Fruit fly (Drosophila melanogaster) whole organism, embryonic: ENCODE results near the gene RpL36.

Source experiments
- Ada2b ChIP-seq: fragments of 200-800 bp; sonication (Bioruptor generic); IDR thresholded peaks from 2 replicates; pipeline ENCODE4 v1.3.6; 2022; ENCODE audit warnings: missing biosample characterization, missing genetic modification characterization
- Aef1 ChIP-seq: fragments of 200-800 bp; sonication (Bioruptor generic); IDR thresholded peaks from 3 replicates; pipeline ENCODE4 v1.3.6; 2022; ENCODE audit warnings: missing biosample characterization, missing genetic modification characterization
- Atf3 ChIP-seq: fragments of 200-800 bp; sonication (Bioruptor generic); optimal IDR thresholded peaks from 3 replicates; lab custom pipeline; 2016; ENCODE audit warnings: missing biosample characterization, missing genetic modification characterization
- Bteb2 ChIP-seq: fragments of 200-800 bp; sonication (Bioruptor generic); optimal IDR thresholded peaks from 2 replicates; lab custom pipeline; 2016; ENCODE audit warnings: missing biosample characterization, missing genetic modification characterization
- CG10321 ChIP-seq: fragments of 200-800 bp; sonication (Bioruptor generic); IDR thresholded peaks from 2 replicates; pipeline ENCODE4 v1.3.6; 2022; ENCODE audit warnings: missing biosample characterization, missing genetic modification characterization
- CG11093 ChIP-seq: fragments of 200-800 bp; sonication (Bioruptor generic); IDR thresholded peaks from 3 replicates; pipeline ENCODE4 v1.3.6; 2022; ENCODE audit warnings: missing biosample characterization, missing genetic modification characterization
- CG12299 ChIP-seq: fragments of 200-800 bp; sonication (Bioruptor generic); optimal IDR thresholded peaks from 2 replicates; lab custom pipeline; 2018; ENCODE audit warnings: missing biosample characterization, mild to moderate bottlenecking, missing genetic modification characterization
- CG13123 ChIP-seq: fragments of 200-800 bp; sonication (Bioruptor generic); optimal IDR thresholded peaks from 2 replicates; lab custom pipeline; 2016; ENCODE audit warnings: missing biosample characterization, missing genetic modification characterization
- CG14014 ChIP-seq: fragments of 200-800 bp; sonication (Bioruptor generic); IDR thresholded peaks from 2 replicates; pipeline ENCODE4 v1.3.6; 2022; ENCODE audit warnings: missing biosample characterization, missing genetic modification characterization
- CG14965 ChIP-seq: fragments of 200-800 bp; sonication (Bioruptor generic); optimal IDR thresholded peaks from 2 replicates; lab custom pipeline; 2016; ENCODE audit warnings: missing biosample characterization, missing genetic modification characterization, borderline replicate concordance
- CG1529 ChIP-seq: fragments of 200-800 bp; sonication (Bioruptor generic); optimal IDR thresholded peaks from 3 replicates; lab custom pipeline; 2018; ENCODE audit warnings: missing biosample characterization, missing genetic modification characterization
- CG17359 ChIP-seq: fragments of 200-800 bp; sonication (Bioruptor generic); optimal IDR thresholded peaks from 3 replicates; lab custom pipeline; 2018; ENCODE audit warnings: missing biosample characterization, mild to moderate bottlenecking, missing genetic modification characterization, moderate library complexity
- CG2875 ChIP-seq: fragments of 200-800 bp; sonication (Bioruptor generic); optimal IDR thresholded peaks from 2 replicates; lab custom pipeline; 2017; ENCODE audit warnings: missing biosample characterization, mild to moderate bottlenecking, missing genetic modification characterization, missing genetic modification reagents
- CG3995 ChIP-seq: fragments of 200-800 bp; sonication (Bioruptor generic); optimal IDR thresholded peaks from 3 replicates; lab custom pipeline; 2016; ENCODE audit warnings: missing biosample characterization, missing genetic modification characterization
- CG43689 ChIP-seq: fragments of 200-800 bp; sonication (Bioruptor generic); IDR thresholded peaks from 2 replicates; pipeline ENCODE4 v1.3.6; 2022; ENCODE audit warnings: missing biosample characterization, missing genetic modification characterization
- CG4730 ChIP-seq: fragments of 200-800 bp; sonication (Bioruptor generic); IDR thresholded peaks from 2 replicates; pipeline ENCODE4 v1.3.6; 2022; ENCODE audit warnings: missing biosample characterization, missing genetic modification characterization
- CG6654 ChIP-seq: fragments of 200-800 bp; sonication (Bioruptor generic); optimal IDR thresholded peaks from 2 replicates; lab custom pipeline; 2017; ENCODE audit warnings: missing biosample characterization, mild to moderate bottlenecking, missing genetic modification characterization
- CG7357 ChIP-seq: fragments of 200-800 bp; sonication (Bioruptor generic); IDR thresholded peaks from 3 replicates; pipeline ENCODE4 v1.3.6; 2022; ENCODE audit warnings: missing biosample characterization, missing genetic modification characterization
- CG8944 ChIP-seq: fragments of 200-800 bp; sonication (Bioruptor generic); optimal IDR thresholded peaks from 3 replicates; lab custom pipeline; 2016; ENCODE audit warnings: missing biosample characterization, missing genetic modification characterization
- CG9817 ChIP-seq: fragments of 200-800 bp; sonication (Bioruptor generic); optimal IDR thresholded peaks from 2 replicates; lab custom pipeline; 2018; ENCODE audit warnings: missing biosample characterization, mild to moderate bottlenecking, missing genetic modification characterization, moderate library complexity
- D19A ChIP-seq: fragments of 200-800 bp; optimal IDR thresholded peaks from 3 replicates; lab custom pipeline; 2019; ENCODE audit warnings: missing biosample characterization, mild to moderate bottlenecking, missing genetic modification characterization, moderate library complexity
- D19B ChIP-seq: fragments of 200-800 bp; sonication (Bioruptor generic); optimal IDR thresholded peaks from 2 replicates; lab custom pipeline; 2017; ENCODE audit warnings: missing biosample characterization, mild to moderate bottlenecking, missing genetic modification characterization
- Dbx ChIP-seq: fragments of 200-800 bp; sonication (Bioruptor generic); IDR thresholded peaks from 3 replicates; pipeline ENCODE4 v1.3.6; 2022; ENCODE audit warnings: missing biosample characterization, missing genetic modification characterization
- Dp ChIP-seq: fragments of 200-800 bp; sonication (Bioruptor generic); optimal IDR thresholded peaks from 2 replicates; lab custom pipeline; 2018; ENCODE audit warnings: missing biosample characterization, mild to moderate bottlenecking, missing genetic modification characterization, moderate library complexity
- Ets97D ChIP-seq: fragments of 200-800 bp; sonication (Bioruptor generic); optimal IDR thresholded peaks from 3 replicates; lab custom pipeline; 2016; ENCODE audit warnings: missing biosample characterization, missing genetic modification characterization
- Hr3 ChIP-seq: fragments of 200-800 bp; sonication (Bioruptor generic); optimal IDR thresholded peaks from 3 replicates; lab custom pipeline; 2016; ENCODE audit warnings: missing biosample characterization, missing genetic modification characterization
- Kr ChIP-seq: fragments of 200-800 bp; sonication (Bioruptor generic); optimal IDR thresholded peaks from 2 replicates; lab custom pipeline; 2017; ENCODE audit warnings: missing biosample characterization, mild to moderate bottlenecking, missing genetic modification characterization
- Lpt ChIP-seq: fragments of >200 bp; optimal IDR thresholded peaks from 2 replicates; lab custom pipeline; 2018; ENCODE audit warnings: missing biosample characterization, missing genetic modification characterization
- Nf-YB ChIP-seq: fragments of 200-800 bp; sonication (Bioruptor generic); optimal IDR thresholded peaks from 3 replicates; lab custom pipeline; 2019; ENCODE audit warnings: missing biosample characterization, mild to moderate bottlenecking, missing genetic modification characterization, moderate library complexity
- Oli ChIP-seq: fragments of 200-800 bp; sonication (Bioruptor generic); optimal IDR thresholded peaks from 2 replicates; lab custom pipeline; 2018; ENCODE audit warnings: missing biosample characterization, mild to moderate bottlenecking, missing genetic modification characterization, moderate library complexity
- Side ChIP-seq: fragments of 200-800 bp; sonication (Bioruptor generic); optimal IDR thresholded peaks from 2 replicates; lab custom pipeline; 2016; ENCODE audit warnings: missing biosample characterization, missing genetic modification characterization
- Stat92E ChIP-seq, 3 experiments: fragments of >200 bp in 2 of 3; fragments of 200-800 bp in 1 of 3; sonication (Bioruptor generic) in 1 of 3; optimal IDR thresholded peaks; 2 replicates each; lab custom pipeline; 2017 to 2019; ENCODE audit warnings: missing biosample characterization in 3 of 3, missing genetic modification characterization in 3 of 3, mild to moderate bottlenecking in 1 of 3, moderate library complexity in 1 of 3
- Trl ChIP-seq, 3 experiments: fragments of >200 bp in 2 of 3; fragments of 200-800 bp in 1 of 3; sonication (Bioruptor generic) in 1 of 3; optimal IDR thresholded peaks; 2 replicates in 1 of 3; 3 replicates in 2 of 3; lab custom pipeline; 2016 to 2017; ENCODE audit warnings: missing biosample characterization in 1 of 3, missing genetic modification characterization in 1 of 3
- Usf ChIP-seq: fragments of 200-800 bp; sonication (Bioruptor generic); optimal IDR thresholded peaks from 2 replicates; lab custom pipeline; 2017; ENCODE audit warnings: missing genotype, missing biosample characterization, missing genetic modification characterization
- ap ChIP-seq: fragments of 200-800 bp; sonication (Bioruptor generic); IDR thresholded peaks from 2 replicates; pipeline ENCODE4 v1.3.6; 2022; ENCODE audit warnings: missing biosample characterization, missing genetic modification characterization
- crol ChIP-seq: fragments of 200-800 bp; sonication (Bioruptor generic); IDR thresholded peaks from 2 replicates; pipeline ENCODE4 v1.3.6; 2022; ENCODE audit warnings: missing biosample characterization, missing genetic modification characterization
- disco-r ChIP-seq: fragments of 200-800 bp; sonication (Bioruptor generic); optimal IDR thresholded peaks from 2 replicates; lab custom pipeline; 2016; ENCODE audit warnings: missing biosample characterization, missing genetic modification characterization
- dpn ChIP-seq, 2 experiments: fragments of 200-800 bp; sonication (Bioruptor generic); optimal IDR thresholded peaks; 3 replicates each; lab custom pipeline; 2016; ENCODE audit warnings: missing biosample characterization in 2 of 2, missing genetic modification characterization in 2 of 2
- gcm2 ChIP-seq: fragments of 200-800 bp; sonication (Bioruptor generic); optimal IDR thresholded peaks from 2 replicates; lab custom pipeline; 2016; ENCODE audit warnings: missing biosample characterization, missing genetic modification characterization
- jigr1 ChIP-seq: fragments of 200-800 bp; sonication (Bioruptor generic); IDR thresholded peaks from 3 replicates; pipeline ENCODE4 v1.3.6; 2022; ENCODE audit warnings: missing biosample characterization, missing genetic modification characterization
- kah ChIP-seq: fragments of 200-800 bp; sonication (Bioruptor generic); optimal IDR thresholded peaks from 2 replicates; lab custom pipeline; 2018; ENCODE audit warnings: missing biosample characterization, mild to moderate bottlenecking, missing genetic modification characterization
- kni ChIP-seq: fragments of 200-800 bp; sonication (Bioruptor generic); optimal IDR thresholded peaks from 3 replicates; lab custom pipeline; 2017; ENCODE audit warnings: mild to moderate bottlenecking, missing biosample characterization, missing genetic modification reagents, missing genetic modification characterization
- lmd ChIP-seq: fragments of 200-800 bp; sonication (Bioruptor generic); IDR thresholded peaks from 2 replicates; pipeline ENCODE4 v1.3.6; 2022; ENCODE audit warnings: missing biosample characterization, missing genetic modification characterization
- mam ChIP-seq: fragments of 200-800 bp; sonication (Bioruptor generic); optimal IDR thresholded peaks from 3 replicates; lab custom pipeline; 2016; ENCODE audit warnings: missing biosample characterization, missing genetic modification characterization
- mld ChIP-seq: fragments of 200-800 bp; sonication (Bioruptor generic); IDR thresholded peaks from 3 replicates; pipeline ENCODE4 v1.3.6; 2022; ENCODE audit warnings: missing biosample characterization, missing genetic modification characterization; ENCODE audit not compliant: partially characterized antibody
- onecut ChIP-seq: fragments of 200-800 bp; sonication (Bioruptor generic); IDR thresholded peaks from 2 replicates; pipeline ENCODE4 v1.3.6; 2022; ENCODE audit warnings: missing biosample characterization, missing genetic modification characterization
- tll ChIP-seq, 2 experiments: fragments of 200-800 bp in 1 of 2; fragments of >200 bp in 1 of 2; sonication (Bioruptor generic) in 1 of 2; optimal IDR thresholded peaks; 2 replicates each; lab custom pipeline; 2017 to 2019; ENCODE audit warnings: missing biosample characterization in 2 of 2, missing genetic modification characterization in 2 of 2, mild to moderate bottlenecking in 1 of 2, moderate library complexity in 1 of 2
- tna ChIP-seq: fragments of 200-800 bp; sonication (Bioruptor generic); IDR thresholded peaks from 2 replicates; pipeline ENCODE4 v1.3.6; 2022; ENCODE audit warnings: missing biosample characterization, missing genetic modification characterization; ENCODE audit not compliant: partially characterized antibody
- z ChIP-seq: fragments of 200-800 bp; sonication (Bioruptor generic); IDR thresholded peaks from 3 replicates; pipeline ENCODE4 v1.3.6; 2022; ENCODE audit warnings: missing biosample characterization, missing genetic modification characterization
- zen2 ChIP-seq: fragments of 200-800 bp; sonication (Bioruptor generic); IDR thresholded peaks from 3 replicates; pipeline ENCODE4 v1.3.6; 2022; ENCODE audit warnings: missing biosample characterization, missing genetic modification characterization; ENCODE audit not compliant: partially characterized antibody

The RpL36 gene

DNA sequence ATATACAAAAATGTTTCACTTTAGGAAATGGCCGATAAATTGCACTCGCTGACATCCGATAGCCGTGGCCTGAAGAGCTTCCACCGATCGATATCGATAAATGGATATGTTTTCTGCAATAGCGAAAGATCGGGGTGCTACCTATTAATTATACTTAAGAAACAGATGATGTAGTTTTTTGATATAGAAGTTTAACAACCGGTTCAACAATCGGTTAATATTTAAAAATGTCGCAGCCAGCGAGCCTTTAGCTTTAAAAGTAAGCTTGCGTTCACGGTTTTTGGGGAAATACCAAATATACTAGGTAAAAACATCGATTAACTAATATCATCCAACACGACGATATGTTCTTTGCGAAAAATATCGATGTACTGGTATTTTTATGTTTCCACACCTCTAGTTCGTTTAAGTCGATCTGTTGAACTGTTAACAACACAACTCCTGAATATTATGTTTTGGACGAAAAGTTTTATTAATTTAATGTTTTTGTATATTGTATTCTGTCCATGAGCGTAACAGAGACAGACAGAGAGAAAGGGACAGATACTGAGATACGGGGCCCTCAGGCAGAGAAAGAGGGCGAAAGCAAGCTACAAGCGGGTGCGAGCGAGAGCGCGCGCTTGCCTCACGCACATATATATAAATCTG, 6.3 kb upstream of the RpL36 start, which contains the start of gene Dredd (continued):
- TF ChIP-seq Dp (GFP tag; lab: Kevin White, UChicago) (peak; percentile 39), Aef1 (no peak), disco-r (GFP tag; lab: Kevin White, UChicago) (no peak), Usf (no peak), zen2 (GFP tag; lab: Robert Waterston, UW) (peak; percentile 85), CG4730 (GFP tag; lab: Robert Waterston, UW) (no peak), D19A (no peak), Oli (tag; lab: Kevin White, UChicago) (no peak), CG7357 (GFP tag; lab: Robert Waterston, UW) (no peak), Dbx (GFP tag; lab: Robert Waterston, UW) (0 out of 3 replicates have a peak, but pooled peaks have one; percentile 10), ap (GFP tag; lab: Robert Waterston, UW) (no peak), Lpt (no peak), tll (GFP tag; optimal IDR thresholded peaks at IDR 0.05; lab: Kevin White, UChicago) (no peak), CG14014 (GFP tag; lab: Robert Waterston, UW) (peak; percentile 11; the same call in 1 of the 2 replicates), Bteb2 (no peak), Hr3 (no peak), mld (GFP tag; lab: Robert Waterston, UW) (peak; percentile 78; the same call in 2 of the 3 replicates), CG9817 (tag; lab: Kevin White, UChicago) (no peak), CG17359 (peak; percentile 4), kni (GFP tag; lab: Kevin White, UChicago) (no peak), Atf3 (GFP tag; lab: Kevin White, UChicago) (no peak), CG43689 (no peak), Stat92E (GFP tag; optimal IDR thresholded peaks at IDR 0.05; lab: Kevin White, UChicago) (peak in 1 of 3 experiments; percentile 3), CG14965 (no peak), CG8944 (GFP tag; lab: Kevin White, UChicago) (no peak), D19B (GFP tag; lab: Kevin White, UChicago) (peak; percentile 70), CG6654 (GFP tag; lab: Kevin White, UChicago) (no peak), crol (GFP tag; lab: Robert Waterston, UW) (no peak), Kr (GFP tag; lab: Kevin White, UChicago) (no peak), Nf-YB (GFP tag; lab: Kevin White, UChicago) (no peak), CG1529 (GFP tag; lab: Kevin White, UChicago) (no peak), CG11093 (no peak), Ada2b (GFP tag; lab: Robert Waterston, UW) (no peak), z (no peak), CG13123 (GFP tag; lab: Kevin White, UChicago) (no peak), jigr1 (GFP tag; lab: Robert Waterston, UW) (no peak), mam (no peak), Trl (optimal IDR thresholded peaks at IDR 0.05; lab: Kevin White, UChicago) (no peak), Trl (GFP tag; optimal IDR thresholded peaks at IDR 0.05; lab: Kevin White, UChicago) (no peak), Ets97D (GFP tag; lab: Kevin White, UChicago) (peak; percentile 80), dpn (GFP tag; optimal IDR thresholded peaks at IDR 0.05; lab: Kevin White, UChicago) (no peak), Side (GFP tag; lab: Kevin White, UChicago) (no peak), CG12299 (tag; lab: Kevin White, UChicago) (peak; percentile 36), lmd (GFP tag; lab: Robert Waterston, UW) (no peak), tna (GFP tag; lab: Robert Waterston, UW) (peak; percentile 84), CG3995 (peak; percentile 97), kah (GFP tag; lab: Kevin White, UChicago) (no peak), onecut (GFP tag; lab: Robert Waterston, UW) (no peak), CG10321 (GFP tag; lab: Robert Waterston, UW) (peak; percentile 89), CG2875 (no peak), gcm2 (no peak)
